Worm (Caenorhabditis elegans): ENCODE measurements around the gene T25B9.6.

Gene T25B9.6

DNA sequence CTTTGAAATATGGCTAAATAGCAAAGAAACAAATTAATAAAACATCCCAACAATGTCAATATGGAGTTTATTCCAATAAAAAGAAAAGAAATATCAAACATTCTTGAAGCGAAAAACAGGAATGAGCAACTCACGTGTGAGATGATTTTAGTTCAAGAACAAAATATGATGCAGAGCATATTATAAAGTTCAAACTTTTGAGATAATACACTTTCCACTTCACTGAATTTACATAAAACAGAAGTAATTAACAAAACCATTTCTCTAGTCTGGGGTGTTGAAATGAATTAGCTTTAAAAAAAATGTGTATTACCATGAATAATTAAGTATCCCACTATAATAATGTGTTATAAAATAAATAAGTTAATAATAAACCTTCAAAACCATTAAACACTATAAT, 28.8 kb downstream of the T25B9.6 start, which contains the start of gene srd-7:
Gene srd-7, minus strand, starts transcription at position 101 of the 400 bp plus-strand sequence.
- TF ChIP-seq ceh-28 (tag; optimal IDR thresholded peaks at IDR 0.05) (no peak), mdt-29 (GFP tag; IDR thresholded peaks at IDR 0.05) (no peak), dpl-1 (GFP tag; optimal IDR thresholded peaks at IDR 0.05) (no peak)

DNA sequence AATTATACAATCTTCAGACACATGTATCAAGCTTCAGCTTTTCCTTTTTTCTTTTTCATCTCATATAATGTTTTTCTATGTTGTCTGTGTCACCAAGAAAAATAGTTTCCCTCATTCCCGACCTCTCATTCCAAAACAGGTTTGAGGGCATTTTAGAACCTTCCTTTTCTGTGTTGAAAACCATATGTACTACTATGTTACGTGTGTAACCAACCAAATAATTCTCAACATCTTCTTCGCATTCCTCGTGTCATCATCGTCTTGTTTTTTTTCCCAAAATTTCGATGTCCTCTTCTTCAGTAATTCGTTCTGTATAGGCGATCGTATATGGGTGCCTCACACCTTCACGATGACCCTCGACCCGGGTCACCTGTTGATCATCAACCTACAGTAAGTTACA, 32.4 kb downstream of the T25B9.6 start, which contains the start of gene pept-2:
Gene pept-2, plus strand, starts transcription at position 301 of the 400 bp plus-strand sequence.
- TF ChIP-seq lin-38 (GFP tag; IDR thresholded peaks at IDR 0.05) (no peak), tag-97 (GFP tag; IDR thresholded peaks at IDR 0.05) (no peak), nhr-48 (tag; optimal IDR thresholded peaks at IDR 0.05) (no peak), unc-39 (tag; optimal IDR thresholded peaks at IDR 0.05) (no peak), ztf-11 (tag; optimal IDR thresholded peaks at IDR 0.05) (no peak), lin-29 (GFP tag; IDR thresholded peaks at IDR 0.05) (no peak), ces-1 (GFP tag; optimal IDR thresholded peaks at IDR 0.05) (no peak), madf-9 (GFP tag; conservative IDR thresholded peaks at IDR 0.05) (no peak), ama-1 (optimal IDR thresholded peaks at IDR 0.05) (no peak), pqm-1 (tag; optimal IDR thresholded peaks at IDR 0.05) (no peak), nhr-76 (tag; optimal IDR thresholded peaks at IDR 0.05) (no peak)

DNA sequence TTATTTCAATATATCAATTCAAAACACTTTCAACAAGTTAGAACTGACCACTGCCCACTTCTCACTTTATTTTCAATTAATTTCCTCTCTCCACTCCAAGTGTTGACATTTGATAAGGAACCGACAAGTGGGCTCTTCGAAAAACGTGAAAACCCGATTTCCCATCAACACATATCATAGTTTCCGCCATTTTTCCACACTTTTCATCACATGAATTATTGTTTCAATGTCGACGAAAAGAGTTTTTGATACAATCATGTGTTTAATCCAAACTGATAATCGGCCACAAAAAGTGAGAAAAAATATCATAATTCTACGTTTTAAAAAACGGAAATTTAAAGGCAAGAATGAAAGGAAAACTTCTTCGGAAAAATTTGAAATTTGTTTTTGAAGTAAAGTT, 37.7 kb downstream of the T25B9.6 start:
- TF ChIP-seq php-3 (GFP tag; IDR thresholded peaks at IDR 0.05) (peak; percentile 51; the same call in 1 of the 2 replicates), daf-16 (GFP tag; optimal IDR thresholded peaks at IDR 0.05) (no peak), daf-16 (tag; optimal IDR thresholded peaks at IDR 0.05) (peak; percentile 96), hlh-11 (tag; optimal IDR thresholded peaks at IDR 0.05) (peak; percentile 76), F37D6.2 (tag; optimal IDR thresholded peaks at IDR 0.05) (no peak), dmd-6 (GFP tag; IDR thresholded peaks at IDR 0.05) (peak; percentile 46; the same call in 1 of the 2 replicates), nhr-28 (tag; optimal IDR thresholded peaks at IDR 0.05) (peak; percentile 37), D1046.2 (GFP tag; IDR thresholded peaks at IDR 0.05) (no peak), pqm-1 (tag; optimal IDR thresholded peaks at IDR 0.05) (peak; percentile 32), ctbp-1 (GFP tag; IDR thresholded peaks at IDR 0.05) (no peak), hlh-30 (tag; optimal IDR thresholded peaks at IDR 0.05; ENCODE audit: insufficient read depth) (peak; percentile 58), dve-1 (tag; optimal IDR thresholded peaks at IDR 0.05; ENCODE audit: insufficient read depth) (peak; percentile 82), fos-1 (tag; optimal IDR thresholded peaks at IDR 0.05) (no peak), tra-1 (GFP tag; IDR thresholded peaks at IDR 0.05) (no peak), tag-97 (GFP tag; IDR thresholded peaks at IDR 0.05) (no peak)

DNA sequence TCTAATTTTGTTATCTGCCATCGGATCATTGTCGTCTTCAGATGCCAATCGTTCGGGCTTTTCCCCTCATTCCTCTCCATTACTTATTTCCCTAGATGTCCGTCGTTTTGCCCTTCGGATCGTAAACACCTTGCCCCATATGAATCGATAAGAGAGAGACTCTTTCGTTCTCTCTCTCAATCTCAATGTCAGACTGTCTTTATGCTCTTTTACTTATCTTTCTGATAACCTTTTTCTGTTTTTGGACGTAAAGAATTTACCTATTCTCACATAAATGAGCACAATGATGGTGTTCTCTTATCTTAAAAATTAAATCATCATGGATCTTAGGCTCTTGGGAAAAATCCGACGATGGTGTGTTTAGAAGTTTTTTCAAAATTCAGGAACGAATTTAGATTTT, 38.8 kb downstream of the T25B9.6 start:
- no peak for TF ChIP-seq unc-39 (tag; optimal IDR thresholded peaks at IDR 0.05)
- TF ChIP-seq ztf-11 (tag; optimal IDR thresholded peaks at IDR 0.05): no peak
- TF ChIP-seq spr-1 (tag; optimal IDR thresholded peaks at IDR 0.05): no peak
- no peak for TF ChIP-seq dmd-8 (GFP tag; IDR thresholded peaks at IDR 0.05)
- TF ChIP-seq madf-5 (GFP tag; IDR thresholded peaks at IDR 0.05): no peak
- no peak for TF ChIP-seq nhr-77 (tag; optimal IDR thresholded peaks at IDR 0.05)
- TF ChIP-seq daf-8 (GFP tag; IDR thresholded peaks at IDR 0.05): no peak
- no peak for TF ChIP-seq egl-43 (GFP tag; IDR thresholded peaks at IDR 0.05)
- no peak for TF ChIP-seq T20F7.1 (GFP tag; optimal IDR thresholded peaks at IDR 0.05)
- TF ChIP-seq hif-1 (tag; optimal IDR thresholded peaks at IDR 0.05): no peak
- no peak for TF ChIP-seq T26A8.4 (GFP tag; IDR thresholded peaks at IDR 0.05)
- TF ChIP-seq tra-1 (GFP tag; IDR thresholded peaks at IDR 0.05): no peak
- no peak for TF ChIP-seq lin-13 (GFP tag; optimal IDR thresholded peaks at IDR 0.05)
- TF ChIP-seq pqm-1 (tag; optimal IDR thresholded peaks at IDR 0.05): peak; percentile 21
- TF ChIP-seq lin-15B (tag; optimal IDR thresholded peaks at IDR 0.05): no peak
- TF ChIP-seq R02D3.7 (tag; optimal IDR thresholded peaks at IDR 0.05): no peak
- TF ChIP-seq daf-16 (GFP tag; optimal IDR thresholded peaks at IDR 0.05): no peak
- TF ChIP-seq daf-16 (tag; optimal IDR thresholded peaks at IDR 0.05): peak; percentile 95
- no peak for TF ChIP-seq lin-29 (GFP tag; IDR thresholded peaks at IDR 0.05)
- no peak for TF ChIP-seq ZK546.5 (tag; optimal IDR thresholded peaks at IDR 0.05)
- no peak for TF ChIP-seq ceh-28 (tag; optimal IDR thresholded peaks at IDR 0.05)
- no peak for TF ChIP-seq D1046.2 (GFP tag; IDR thresholded peaks at IDR 0.05)
- TF ChIP-seq Y105C5A.15 (GFP tag; IDR thresholded peaks at IDR 0.05): no peak
- TF ChIP-seq lim-7 (GFP tag; IDR thresholded peaks at IDR 0.05): no peak
- no peak for TF ChIP-seq pha-4 (GFP tag; IDR thresholded peaks at IDR 0.05)
- no peak for TF ChIP-seq pha-4 (tag; optimal IDR thresholded peaks at IDR 0.05)
- no peak for TF ChIP-seq mdl-1 (tag; optimal IDR thresholded peaks at IDR 0.05)
- TF ChIP-seq hlh-11 (tag; optimal IDR thresholded peaks at IDR 0.05): peak; percentile 45
- TF ChIP-seq daf-12 (tag; optimal IDR thresholded peaks at IDR 0.05): no peak
- peak; percentile 43 for TF ChIP-seq dmd-6 (GFP tag; IDR thresholded peaks at IDR 0.05)
